Worm (Caenorhabditis elegans): Measurements from ENCODE around the gene ule-2.

Gene ule-2

DNA sequence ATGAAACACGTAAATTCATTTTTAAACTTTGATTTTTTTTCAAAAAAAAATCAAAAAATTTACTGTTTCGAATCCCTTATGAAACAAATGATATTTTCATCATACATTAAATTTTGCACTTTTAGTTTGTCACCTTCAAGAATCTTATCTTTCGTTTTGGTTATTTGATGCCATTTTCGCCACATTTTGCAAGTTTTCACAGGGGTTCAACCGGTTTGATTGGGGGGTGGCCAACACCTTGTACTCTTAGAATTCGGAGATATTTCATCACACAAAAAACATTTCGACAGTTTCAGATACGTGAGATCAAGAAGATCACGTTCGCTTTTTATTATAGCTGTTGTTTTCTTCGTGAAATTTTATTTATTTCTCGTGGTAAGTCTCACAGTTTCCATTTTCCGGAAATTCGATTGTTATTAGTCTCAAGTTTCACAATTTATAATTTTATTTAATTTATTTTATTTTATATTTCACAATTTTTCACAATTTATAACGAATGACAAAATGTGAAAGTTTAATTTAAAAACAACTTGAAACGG lies 42.2 kb downstream of the ule-2 start, which contains the start of gene Y57G11C.31:
TSS of gene Y57G11C.31 (plus strand) at position 276 of the 539 bp plus-strand sequence.
- TF ChIP-seq madf-2 (tag; optimal IDR thresholded peaks at IDR 0.05) = no peak
- no peak for TF ChIP-seq lim-6 (tag; optimal IDR thresholded peaks at IDR 0.05)
- no peak for TF ChIP-seq npax-4 (tag; optimal IDR thresholded peaks at IDR 0.05)
- TF ChIP-seq gmeb-2 (tag; optimal IDR thresholded peaks at IDR 0.05) = no peak
- TF ChIP-seq fkh-10 (GFP tag; optimal IDR thresholded peaks at IDR 0.05) = no peak
- no peak for TF ChIP-seq ceh-19 (GFP tag; optimal IDR thresholded peaks at IDR 0.05)
- no peak for TF ChIP-seq K09A11.1 (tag; optimal IDR thresholded peaks at IDR 0.05; ENCODE audit: insufficient read depth)
- TF ChIP-seq ceh-31 (tag; optimal IDR thresholded peaks at IDR 0.05) = no peak
- no peak for TF ChIP-seq dve-1 (tag; optimal IDR thresholded peaks at IDR 0.05)
- TF ChIP-seq odd-2 (tag; optimal IDR thresholded peaks at IDR 0.05) = no peak
- TF ChIP-seq fkh-6 (tag; optimal IDR thresholded peaks at IDR 0.05) = no peak
- no peak for TF ChIP-seq hlh-15 (tag; optimal IDR thresholded peaks at IDR 0.05)
- TF ChIP-seq ceh-2 (tag; optimal IDR thresholded peaks at IDR 0.05) = no peak
- no peak for TF ChIP-seq tbx-7 (tag; optimal IDR thresholded peaks at IDR 0.05)
- no peak for TF ChIP-seq pax-1 (tag; optimal IDR thresholded peaks at IDR 0.05)
- TF ChIP-seq unc-55 (GFP tag; optimal IDR thresholded peaks at IDR 0.05) = no peak

DNA sequence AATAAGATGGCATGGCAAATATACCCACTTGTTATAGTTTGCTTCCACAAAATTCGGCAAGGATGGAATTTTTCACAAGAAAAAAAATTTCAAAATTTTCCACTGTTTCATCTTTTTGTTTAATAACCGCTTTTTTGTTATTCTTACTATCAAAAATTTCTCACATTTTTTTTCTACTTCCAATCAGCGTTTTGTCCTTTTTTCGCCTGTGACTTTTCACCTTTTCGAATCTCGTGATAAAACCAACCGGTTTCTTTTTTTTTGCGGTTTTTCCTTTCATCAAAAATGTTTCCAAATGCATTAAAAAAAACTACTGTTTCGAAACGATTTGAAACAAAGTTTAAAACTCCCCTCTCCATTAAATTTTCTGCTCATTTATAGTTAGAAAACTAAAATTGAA lies 44.1 kb downstream of the ule-2 start:
- no peak for TF ChIP-seq ceh-9 (tag; optimal IDR thresholded peaks at IDR 0.05)
- no peak for TF ChIP-seq tbx-7 (tag; optimal IDR thresholded peaks at IDR 0.05)
- no peak for TF ChIP-seq hlh-6 (tag; optimal IDR thresholded peaks at IDR 0.05)
- no peak for TF ChIP-seq ztf-16 (tag; optimal IDR thresholded peaks at IDR 0.05)
- no peak for TF ChIP-seq che-1 (tag; optimal IDR thresholded peaks at IDR 0.05)
